Worm (Caenorhabditis elegans) whole organism, L3 larva: ENCODE results near the gene F13B6.1.

Experiments
- ZK546.5 ChIP-seq: sonication (generic microtip); optimal IDR thresholded peaks from 2 replicates; lab custom pipeline; 2017; ENCODE audit warnings: missing biosample characterization, missing genetic modification characterization
- aly-2 ChIP-seq: fragments of 150-350 bp; optimal IDR thresholded peaks from 2 replicates; lab custom pipeline; 2014; ENCODE audit warnings: missing biosample characterization, missing genetic modification characterization
- ama-1 ChIP-seq: fragments of 150-350 bp; optimal IDR thresholded peaks from 2 replicates; lab custom pipeline; 2018
- ceh-16 ChIP-seq: sonication (generic microtip); optimal IDR thresholded peaks from 2 replicates; lab custom pipeline; 2017; ENCODE audit warnings: missing biosample characterization, missing genetic modification characterization
- ceh-28 ChIP-seq: fragments of 150-350 bp; optimal IDR thresholded peaks from 2 replicates; lab custom pipeline; 2014; ENCODE audit warnings: missing biosample characterization, missing genetic modification reagents, missing genetic modification characterization
- ceh-82 ChIP-seq: fragments of 150-350 bp; optimal IDR thresholded peaks from 2 replicates; lab custom pipeline; 2014; ENCODE audit warnings: missing biosample characterization, missing genetic modification characterization
- ceh-9 ChIP-seq: sonication (generic microtip); optimal IDR thresholded peaks from 2 replicates; lab custom pipeline; 2018; ENCODE audit warnings: missing biosample characterization, missing genetic modification characterization
- daf-12 ChIP-seq: fragments of 150-350 bp; optimal IDR thresholded peaks from 2 replicates; lab custom pipeline; 2014; ENCODE audit warnings: missing biosample characterization, missing genetic modification reagents, missing genetic modification characterization
- egl-5 ChIP-seq: fragments of 150-350 bp; optimal IDR thresholded peaks from 2 replicates; lab custom pipeline; 2017; ENCODE audit warnings: missing biosample characterization, missing genetic modification reagents, missing genetic modification characterization, inconsistent platforms
- elt-1 ChIP-seq: fragments of 150-350 bp; optimal IDR thresholded peaks from 2 replicates; lab custom pipeline; 2014; ENCODE audit warnings: missing biosample characterization, missing genetic modification characterization
- elt-2 ChIP-seq: sonication (generic microtip); optimal IDR thresholded peaks from 2 replicates; lab custom pipeline; 2016; ENCODE audit warnings: missing genetic modification reagents, mild to moderate bottlenecking, missing genetic modification characterization, missing compliant biosample characterization
- elt-3 ChIP-seq, 3 experiments: fragments of 150-350 bp in 1 of 3; sonication (generic microtip) in 2 of 3; optimal IDR thresholded peaks; 2 replicates in 2 of 3; 4 replicates in 1 of 3; lab custom pipeline; 2014 to 2017; ENCODE audit warnings: missing biosample characterization in 3 of 3, missing genetic modification characterization in 3 of 3
- fos-1 ChIP-seq: fragments of 150-350 bp; optimal IDR thresholded peaks from 2 replicates; lab custom pipeline; 2014; ENCODE audit warnings: missing biosample characterization, missing genetic modification characterization
- hmg-11 ChIP-seq: sonication (generic microtip); optimal IDR thresholded peaks from 2 replicates; lab custom pipeline; 2016; ENCODE audit warnings: missing genetic modification characterization, missing compliant biosample characterization
- jun-1 ChIP-seq: fragments of 150-350 bp; optimal IDR thresholded peaks from 2 replicates; lab custom pipeline; 2014; ENCODE audit warnings: missing biosample characterization, missing genetic modification reagents, missing genetic modification characterization
- lin-15B ChIP-seq: fragments of 150-350 bp; optimal IDR thresholded peaks from 2 replicates; lab custom pipeline; 2014; ENCODE audit warnings: missing biosample characterization, missing genetic modification characterization
- lin-39 ChIP-seq: fragments of 150-350 bp; optimal IDR thresholded peaks from 2 replicates; lab custom pipeline; 2018; ENCODE audit warnings: missing biosample characterization, missing genetic modification reagents, missing genetic modification characterization
- mdl-1 ChIP-seq: fragments of 150-350 bp; optimal IDR thresholded peaks from 2 replicates; lab custom pipeline; 2014; ENCODE audit warnings: missing biosample characterization, missing genetic modification characterization
- nfya-1 ChIP-seq: sonication (generic microtip); optimal IDR thresholded peaks from 2 replicates; lab custom pipeline; 2017; ENCODE audit warnings: missing genetic modification characterization, mild to moderate bottlenecking, missing compliant biosample characterization, antibody characterized with exemption, moderate library complexity; ENCODE audit not compliant: insufficient read depth
- nhr-11 ChIP-seq: fragments of 150-350 bp; optimal IDR thresholded peaks from 2 replicates; lab custom pipeline; 2014; ENCODE audit warnings: missing biosample characterization, missing genetic modification characterization
- nhr-12 ChIP-seq: fragments of 150-350 bp; optimal IDR thresholded peaks from 2 replicates; lab custom pipeline; 2014; ENCODE audit warnings: missing biosample characterization, missing genetic modification characterization
- nhr-237 ChIP-seq: fragments of 150-350 bp; optimal IDR thresholded peaks from 2 replicates; lab custom pipeline; 2014; ENCODE audit warnings: missing biosample characterization, missing genetic modification characterization
- nhr-25 ChIP-seq: sonication (generic microtip); optimal IDR thresholded peaks from 2 replicates; lab custom pipeline; 2017; ENCODE audit warnings: missing biosample characterization, missing genetic modification characterization
- nhr-28 ChIP-seq: fragments of 150-350 bp; optimal IDR thresholded peaks from 2 replicates; lab custom pipeline; 2014; ENCODE audit warnings: missing biosample characterization, missing genetic modification characterization
- nhr-43 ChIP-seq: sonication (generic microtip); optimal IDR thresholded peaks from 2 replicates; lab custom pipeline; 2016; ENCODE audit warnings: mild to moderate bottlenecking, missing genetic modification characterization, missing compliant biosample characterization; ENCODE audit not compliant: poor library complexity, severe bottlenecking
- nhr-67 ChIP-seq: fragments of 150-350 bp; optimal IDR thresholded peaks from 2 replicates; lab custom pipeline; 2014; ENCODE audit warnings: missing biosample characterization, missing genetic modification characterization
- nhr-77 ChIP-seq: fragments of 150-350 bp; optimal IDR thresholded peaks from 2 replicates; lab custom pipeline; 2014; ENCODE audit warnings: missing biosample characterization, missing genetic modification characterization
- pqm-1 ChIP-seq: fragments of 150-350 bp; optimal IDR thresholded peaks from 2 replicates; lab custom pipeline; 2017; ENCODE audit warnings: missing biosample characterization, missing genetic modification characterization, inconsistent platforms
- sea-2 ChIP-seq: fragments of 150-350 bp; sonication (generic microtip); optimal IDR thresholded peaks from 4 replicates; lab custom pipeline; 2014; ENCODE audit warnings: missing biosample characterization, missing genetic modification reagents, missing genetic modification characterization
- tbx-2 ChIP-seq: sonication (generic microtip); optimal IDR thresholded peaks from 2 replicates; lab custom pipeline; 2016; ENCODE audit warnings: mild to moderate bottlenecking, missing genetic modification characterization, missing compliant biosample characterization
- unc-62 ChIP-seq: fragments of 150-350 bp; sonication (generic microtip); optimal IDR thresholded peaks from 4 replicates; lab custom pipeline; 2014; ENCODE audit warnings: missing biosample characterization, missing genetic modification reagents, missing genetic modification characterization
- zag-1 ChIP-seq: fragments of 150-350 bp; optimal IDR thresholded peaks from 2 replicates; lab custom pipeline; 2014; ENCODE audit warnings: missing biosample characterization, missing genetic modification characterization
- ztf-11 ChIP-seq: fragments of 150-350 bp; optimal IDR thresholded peaks from 2 replicates; lab custom pipeline; 2014; ENCODE audit warnings: missing biosample characterization, missing genetic modification characterization

The F13B6.1 gene

DNA sequence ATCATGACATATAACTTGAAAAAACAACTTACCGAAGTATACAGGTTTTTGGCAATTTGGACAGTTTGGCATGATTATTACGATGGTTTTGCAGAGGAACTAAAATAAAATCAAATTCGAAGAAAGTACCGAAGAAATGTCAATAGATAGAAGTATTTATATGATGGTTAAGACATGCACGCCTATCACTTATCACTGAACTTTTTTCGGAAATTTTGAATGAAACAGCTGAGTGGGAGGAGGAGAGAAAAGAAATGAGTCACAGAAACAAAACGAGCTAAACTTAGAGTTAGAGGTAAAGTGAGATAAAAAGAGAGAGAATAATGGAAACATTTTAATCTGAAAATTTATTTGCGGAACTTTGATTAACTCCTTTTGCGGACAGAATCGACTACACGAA is 11.1 kb upstream of the F13B6.1 start, which contains the start of gene valv-1:
Gene valv-1, minus strand, starts transcription at position 101 of the 400 bp plus-strand sequence.
- no peak for TF ChIP-seq tbx-2 (tag; lab: Kevin White, UChicago)
- no peak for TF ChIP-seq nhr-12 (tag; lab: Kevin White, UChicago)
- TF ChIP-seq hmg-11 (tag; lab: Kevin White, UChicago): no peak
- no peak for TF ChIP-seq lin-39 (tag; lab: Kevin White, UChicago)
- no peak for TF ChIP-seq elt-2 (tag; lab: Kevin White, UChicago)
- TF ChIP-seq lin-15B: no peak
- TF ChIP-seq egl-5 (tag; lab: Kevin White, UChicago): no peak
- no peak for TF ChIP-seq sea-2 (GFP tag; lab: Kevin White, UChicago)
- no peak for TF ChIP-seq ceh-82
- TF ChIP-seq fos-1: no peak
- TF ChIP-seq zag-1 (tag; lab: Kevin White, UChicago): no peak
- no peak for TF ChIP-seq nhr-28 (tag; lab: Kevin White, UChicago)
- no peak for TF ChIP-seq ama-1 (lab: Kevin White, UChicago)
- no peak for TF ChIP-seq unc-62
- no peak for TF ChIP-seq elt-1
- TF ChIP-seq nfya-1 (tag; lab: Kevin White, UChicago): no peak
- no peak for TF ChIP-seq nhr-11 (tag; lab: Kevin White, UChicago)
- TF ChIP-seq daf-12 (tag; lab: Kevin White, UChicago): no peak

DNA sequence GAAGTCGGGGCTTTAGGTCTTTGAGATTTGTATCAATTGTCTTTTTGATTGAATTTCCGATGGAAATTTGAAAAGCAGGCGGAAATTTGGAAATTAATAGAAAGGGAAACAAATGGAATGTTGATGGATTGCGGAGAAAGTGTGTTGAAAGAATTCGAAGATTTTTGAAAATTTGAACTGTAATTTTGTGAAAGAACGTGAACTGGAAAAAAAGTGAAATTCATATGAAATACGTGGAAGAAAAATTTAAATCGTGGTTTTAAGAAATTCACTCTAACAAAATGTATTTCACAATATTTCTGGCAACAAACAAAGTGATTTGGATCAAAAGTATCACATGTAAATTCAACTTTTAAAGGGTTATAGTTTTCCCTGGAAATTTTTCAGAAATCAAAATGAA is 10.3 kb upstream of the F13B6.1 start, which contains the start of gene B0496.1:
Gene B0496.1, plus strand, starts transcription at position 301 of the 400 bp plus-strand sequence.
- no peak for TF ChIP-seq nhr-28 (tag; lab: Kevin White, UChicago)
- TF ChIP-seq pqm-1 (tag; lab: Kevin White, UChicago): no peak
- no peak for TF ChIP-seq elt-1
- TF ChIP-seq daf-12 (tag; lab: Kevin White, UChicago): no peak
- no peak for TF ChIP-seq ama-1 (lab: Kevin White, UChicago)
- TF ChIP-seq tbx-2 (tag; lab: Kevin White, UChicago): no peak
- no peak for TF ChIP-seq ceh-28 (tag; lab: Kevin White, UChicago)
- no peak for TF ChIP-seq egl-5 (tag; lab: Kevin White, UChicago)
- no peak for TF ChIP-seq ceh-9 (tag; lab: Kevin White, UChicago)
- TF ChIP-seq nhr-237 (tag; lab: Kevin White, UChicago): no peak
- TF ChIP-seq elt-2 (tag; lab: Kevin White, UChicago): no peak
- TF ChIP-seq fos-1: no peak
- TF ChIP-seq nhr-67: no peak
- TF ChIP-seq ceh-82: no peak
- no peak for TF ChIP-seq ztf-11 (tag; lab: Kevin White, UChicago)

- TF ChIP-seq fos-1 (no peak), ztf-11 (tag; lab: Kevin White, UChicago) (no peak), mdl-1 (tag; lab: Kevin White, UChicago) (no peak), ceh-16 (no peak), aly-2 (tag; lab: Kevin White, UChicago) (no peak), ZK546.5 (tag; lab: Kevin White, UChicago) (no peak), nfya-1 (tag; lab: Kevin White, UChicago) (no peak), elt-1 (no peak), nhr-12 (tag; lab: Kevin White, UChicago) (no peak), ceh-28 (tag; lab: Kevin White, UChicago) (no peak), zag-1 (tag; lab: Kevin White, UChicago) (no peak), elt-3 (tag; optimal IDR thresholded peaks at IDR 0.05; lab: Kevin White, UChicago) (no peak)
Observed at ce11 chrIV:7447556-7447955, 8.8 kb upstream of the F13B6.1 start, which contains the start of gene B0496.2. Gene B0496.2, plus strand, starts transcription at chrIV:7447856.

- TF ChIP-seq ceh-9 (tag; lab: Kevin White, UChicago) (no peak), nhr-12 (tag; lab: Kevin White, UChicago) (no peak), pqm-1 (tag; lab: Kevin White, UChicago) (no peak), nhr-77 (tag; lab: Kevin White, UChicago) (no peak), ZK546.5 (tag; lab: Kevin White, UChicago) (no peak), elt-3 (tag; optimal IDR thresholded peaks at IDR 0.05; lab: Kevin White, UChicago) (no peak), nhr-25 (no peak), lin-15B (no peak), aly-2 (tag; lab: Kevin White, UChicago) (no peak), ztf-11 (tag; lab: Kevin White, UChicago) (no peak), nhr-43 (no peak), jun-1 (no peak), ceh-16 (no peak), daf-12 (tag; lab: Kevin White, UChicago) (no peak)
Observed at ce11 chrIV:7451345-7451744, 5.0 kb upstream of the F13B6.1 start, which contains the start of gene tes-1. Gene tes-1, minus strand, starts transcription at chrIV:7451445.
